Worm (Caenorhabditis elegans) whole organism, L1 larva: ENCODE data around the gene scc-3.

Experiments used
- ceh-88 ChIP-seq: fragments of 200-800 bp; sonication (Bioruptor generic); IDR thresholded peaks from 2 replicates; pipeline ENCODE4 v1.3.6; 2022; ENCODE audit warnings: missing genetic modification characterization, missing compliant biosample characterization
- ces-1 ChIP-seq: fragments of 150-350 bp; optimal IDR thresholded peaks from 2 replicates; lab custom pipeline; 2014; ENCODE audit warnings: missing biosample characterization, missing genetic modification reagents, missing genetic modification characterization
- lin-15B ChIP-seq: fragments of 150-350 bp; sonication (generic microtip); optimal IDR thresholded peaks from 3 replicates; lab custom pipeline; 2014; ENCODE audit warnings: missing biosample characterization, missing genetic modification characterization
- lin-39 ChIP-seq: fragments of 150-350 bp; optimal IDR thresholded peaks from 2 replicates; lab custom pipeline; 2014; ENCODE audit warnings: missing biosample characterization, missing genetic modification reagents, missing genetic modification characterization
- nhr-237 ChIP-seq: fragments of 150-350 bp; optimal IDR thresholded peaks from 2 replicates; lab custom pipeline; 2014; ENCODE audit warnings: missing biosample characterization, missing genetic modification characterization
- pqm-1 ChIP-seq: sonication (generic microtip); optimal IDR thresholded peaks from 3 replicates; lab custom pipeline; 2017; ENCODE audit warnings: missing biosample characterization, missing genetic modification characterization
- skn-1 ChIP-seq: fragments of 150-350 bp; optimal IDR thresholded peaks from 2 replicates; lab custom pipeline; 2014; ENCODE audit warnings: missing biosample characterization, missing genetic modification characterization
- snpc-4 ChIP-seq: fragments of 150-350 bp; optimal IDR thresholded peaks from 2 replicates; lab custom pipeline; 2014; ENCODE audit warnings: missing biosample characterization, missing genetic modification characterization
- tbx-2 ChIP-seq: sonication (generic microtip); optimal IDR thresholded peaks from 2 replicates; lab custom pipeline; 2016; ENCODE audit warnings: missing genetic modification characterization, missing compliant biosample characterization
- unc-98 ChIP-seq: fragments of 200-800 bp; sonication (Bioruptor generic); IDR thresholded peaks from 2 replicates; pipeline ENCODE4 v1.3.6; 2022; ENCODE audit warnings: missing genetic modification characterization, missing compliant biosample characterization
- zag-1 ChIP-seq: fragments of 150-350 bp; optimal IDR thresholded peaks from 2 replicates; lab custom pipeline; 2014; ENCODE audit warnings: missing biosample characterization, missing genetic modification characterization

- TF ChIP-seq lin-39 (tag; lab: Kevin White, UChicago) (no peak), lin-15B (tag; lab: Kevin White, UChicago) (no peak), tbx-2 (no peak), skn-1 (tag; lab: Kevin White, UChicago) (no peak), nhr-237 (tag; lab: Kevin White, UChicago) (no peak), unc-98 (GFP tag; lab: Robert Waterston, UW) (no peak), snpc-4 (no peak), pqm-1 (tag; lab: Kevin White, UChicago) (no peak), ces-1 (GFP tag; lab: Kevin White, UChicago) (no peak), zag-1 (tag; lab: Kevin White, UChicago) (no peak), ceh-88 (GFP tag; lab: Robert Waterston, UW) (no peak)
Observed at ce11 chrV:12716447-12716846, 47.3 kb upstream of the scc-3 start, which contains the start of gene str-178.
